Worm (Caenorhabditis elegans): ENCODE data around the gene H20J04.4.

DNA sequence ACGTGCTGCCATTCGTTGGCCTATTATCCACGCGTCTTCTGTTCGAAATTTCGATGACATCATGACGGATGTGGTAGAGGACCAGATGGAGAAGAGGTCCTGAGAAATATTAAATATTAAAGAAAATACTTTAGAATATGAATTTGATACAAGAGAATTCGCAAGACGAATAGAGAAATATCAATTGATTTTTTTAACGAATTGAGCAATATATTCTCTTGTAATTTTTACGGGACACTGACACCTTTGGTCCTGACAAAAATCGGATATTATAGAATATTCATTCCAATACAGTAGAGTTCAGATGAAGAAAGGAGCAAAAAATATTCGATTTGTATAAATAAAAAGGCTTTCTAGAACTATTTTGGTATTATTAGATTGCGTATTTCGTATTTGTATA is 40.7 kb upstream of the H20J04.4 start, which contains the start of gene C01F1.6:
- TF ChIP-seq pha-4 (tag; optimal IDR thresholded peaks at IDR 0.05), result no peak
- no peak for TF ChIP-seq C08G9.2 (tag; optimal IDR thresholded peaks at IDR 0.05)
- no peak for TF ChIP-seq pha-2 (tag; optimal IDR thresholded peaks at IDR 0.05)
- no peak for TF ChIP-seq hlh-15 (tag; optimal IDR thresholded peaks at IDR 0.05)
- no peak for TF ChIP-seq ceh-18 (tag; optimal IDR thresholded peaks at IDR 0.05)
- no peak for TF ChIP-seq ama-1 (optimal IDR thresholded peaks at IDR 0.05)
- no peak for TF ChIP-seq dve-1 (tag; optimal IDR thresholded peaks at IDR 0.05)
- no peak for TF ChIP-seq hlh-6 (tag; optimal IDR thresholded peaks at IDR 0.05)

Data from whole organism, late embryonic.